Worm (Caenorhabditis elegans): ENCODE measurements around the gene nish-1.

nish-1 gene

DNA sequence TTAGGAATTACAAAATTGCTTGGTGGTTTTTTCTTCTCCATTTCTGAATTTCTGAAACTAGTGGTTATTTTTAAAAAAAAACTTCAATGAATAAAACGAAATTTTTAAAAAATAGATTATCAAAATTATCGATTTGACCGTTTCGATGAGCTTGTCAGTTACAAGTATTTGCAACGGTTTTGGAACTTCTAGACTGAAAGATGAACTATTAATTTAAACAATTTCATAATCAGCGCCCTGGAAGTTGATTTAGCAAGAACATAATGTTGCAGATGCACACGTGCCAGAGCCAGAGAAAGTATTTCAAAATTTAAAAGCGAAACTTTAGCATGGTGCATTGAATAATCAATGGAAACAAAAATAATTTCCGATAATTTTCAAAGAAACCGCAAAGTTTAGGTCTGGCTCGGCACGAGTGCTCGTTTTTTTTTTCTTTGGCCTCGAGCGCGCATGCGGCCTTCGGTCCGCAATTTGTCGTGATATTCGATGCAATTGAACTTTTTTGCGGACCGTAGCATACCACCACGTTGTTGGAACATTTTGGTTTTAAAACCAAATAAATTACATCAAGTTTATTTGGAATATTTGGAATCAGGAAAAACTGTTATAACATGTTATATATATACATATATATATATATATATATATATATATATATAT, 21.3 kb upstream of the nish-1 start, which contains the start of gene T11G6.5:
Gene T11G6.5, minus strand, starts transcription at position 51 of the 660 bp plus-strand sequence.
- TF ChIP-seq nhr-76 (tag; optimal IDR thresholded peaks at IDR 0.05) (no peak), eor-1 (tag; optimal IDR thresholded peaks at IDR 0.05) (no peak), lsy-12 (tag; optimal IDR thresholded peaks at IDR 0.05) (no peak), fkh-10 (GFP tag; optimal IDR thresholded peaks at IDR 0.05) (no peak), fos-1 (tag; optimal IDR thresholded peaks at IDR 0.05) (no peak), nhr-12 (tag; optimal IDR thresholded peaks at IDR 0.05) (no peak), egl-5 (tag; optimal IDR thresholded peaks at IDR 0.05) (no peak), egl-27 (tag; optimal IDR thresholded peaks at IDR 0.05) (no peak), ZK546.5 (tag; optimal IDR thresholded peaks at IDR 0.05) (no peak), ceh-16 (tag; optimal IDR thresholded peaks at IDR 0.05) (no peak), hmg-11 (tag; optimal IDR thresholded peaks at IDR 0.05) (peak; percentile 46), pha-4 (tag; optimal IDR thresholded peaks at IDR 0.05) (peak; percentile 66), unc-62 (GFP tag; optimal IDR thresholded peaks at IDR 0.05) (no peak), elt-2 (tag; optimal IDR thresholded peaks at IDR 0.05) (peak; percentile 3), mdl-1 (tag; optimal IDR thresholded peaks at IDR 0.05) (no peak), nhr-11 (tag; optimal IDR thresholded peaks at IDR 0.05) (no peak), ztf-4 (tag; optimal IDR thresholded peaks at IDR 0.05) (no peak), nhr-77 (tag; optimal IDR thresholded peaks at IDR 0.05) (no peak), nhr-43 (tag; optimal IDR thresholded peaks at IDR 0.05; ENCODE audit: poor library complexity, severe bottlenecking) (no peak), ama-1 (optimal IDR thresholded peaks at IDR 0.05) (no peak), nhr-28 (tag; optimal IDR thresholded peaks at IDR 0.05) (no peak), aly-2 (tag; optimal IDR thresholded peaks at IDR 0.05) (no peak), fkh-2 (tag; optimal IDR thresholded peaks at IDR 0.05) (no peak), nfya-1 (tag; optimal IDR thresholded peaks at IDR 0.05; ENCODE audit: insufficient read depth) (peak; percentile 67), zag-1 (tag; optimal IDR thresholded peaks at IDR 0.05) (no peak), R02D3.7 (tag; optimal IDR thresholded peaks at IDR 0.05) (no peak), sea-2 (GFP tag; optimal IDR thresholded peaks at IDR 0.05) (no peak), nhr-23 (tag; optimal IDR thresholded peaks at IDR 0.05) (no peak), elt-1 (tag; optimal IDR thresholded peaks at IDR 0.05) (no peak), lin-15B (tag; optimal IDR thresholded peaks at IDR 0.05) (peak; percentile 33), elt-3 (tag; optimal IDR thresholded peaks at IDR 0.05) (no peak), nhr-25 (tag; optimal IDR thresholded peaks at IDR 0.05) (no peak), skn-1 (tag; optimal IDR thresholded peaks at IDR 0.05) (no peak), daf-12 (tag; optimal IDR thresholded peaks at IDR 0.05) (no peak), tbx-2 (tag; optimal IDR thresholded peaks at IDR 0.05) (no peak), ztf-11 (tag; optimal IDR thresholded peaks at IDR 0.05) (no peak), mml-1 (tag; optimal IDR thresholded peaks at IDR 0.05) (no peak), ceh-82 (tag; optimal IDR thresholded peaks at IDR 0.05) (no peak), snpc-4 (tag; optimal IDR thresholded peaks at IDR 0.05) (no peak), lin-39 (tag; optimal IDR thresholded peaks at IDR 0.05) (no peak), pqm-1 (tag; optimal IDR thresholded peaks at IDR 0.05) (no peak), nhr-237 (tag; optimal IDR thresholded peaks at IDR 0.05) (no peak), ceh-9 (tag; optimal IDR thresholded peaks at IDR 0.05) (no peak)

ce11 chrIV:10851136-10851535, 13.0 kb upstream of the nish-1 start:
- no peak for TF ChIP-seq tbx-2 (tag; optimal IDR thresholded peaks at IDR 0.05)
- TF ChIP-seq nhr-76 (tag; optimal IDR thresholded peaks at IDR 0.05): no peak
- TF ChIP-seq nhr-11 (tag; optimal IDR thresholded peaks at IDR 0.05): no peak

DNA sequence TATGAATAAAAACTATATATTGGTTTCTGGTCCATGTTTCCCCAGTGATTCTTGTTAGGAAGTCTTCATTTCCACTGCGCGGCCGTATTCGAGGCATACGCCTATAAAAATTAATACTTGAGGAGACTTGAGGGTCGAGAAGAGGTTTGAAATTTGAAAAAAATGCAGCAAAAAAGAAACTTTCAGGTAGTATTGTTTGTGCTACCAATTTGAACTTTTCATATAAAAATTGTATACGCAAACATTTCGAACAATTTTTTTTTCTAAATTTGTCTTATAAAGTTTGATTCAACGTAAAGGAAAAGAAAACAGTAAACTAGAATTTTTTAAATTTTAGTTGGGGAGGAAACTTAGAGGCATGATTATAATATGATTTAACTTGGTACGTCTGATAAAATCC, 12.3 kb upstream of the nish-1 start, which contains the start of gene T11G6.4:
Gene T11G6.4, minus strand, starts transcription at position 101 of the 400 bp plus-strand sequence.
- TF ChIP-seq eor-1 (tag; optimal IDR thresholded peaks at IDR 0.05): no peak
- no peak for TF ChIP-seq nhr-23 (tag; optimal IDR thresholded peaks at IDR 0.05)

Measured in whole organism, L3 larva.